Fruit fly (Drosophila melanogaster): ENCODE measurements around the gene Sirup.
"Not testable (repeated sequence)": the region's sequence is repeated elsewhere in the genome, so short reads cannot be mapped to it uniquely, and the experiment has no call there.

Sirup gene

DNA sequence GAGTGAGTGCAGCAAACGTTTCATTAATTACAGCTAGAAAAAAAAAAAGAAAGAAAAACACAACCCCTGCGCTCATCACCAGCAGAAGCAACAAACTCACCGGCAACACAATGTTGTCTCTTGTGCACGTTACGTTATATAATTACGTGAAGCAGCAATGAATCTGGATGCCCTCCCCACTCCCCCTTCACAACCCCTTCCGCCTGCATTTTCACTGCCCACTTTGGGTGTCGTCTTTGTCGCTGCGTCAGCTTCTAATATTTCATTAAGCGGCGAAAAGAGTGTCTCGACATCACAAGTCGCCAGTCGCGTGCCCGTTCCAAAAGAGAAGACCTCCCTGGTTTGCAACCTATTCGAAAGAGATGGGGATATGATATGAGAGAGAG, 32.2 kb upstream of the Sirup start:
- no peak for TF ChIP-seq CG17801 (GFP tag; optimal IDR thresholded peaks at IDR 0.05; ENCODE audit: partially characterized antibody)

- no peak for TF ChIP-seq CG17801 (GFP tag; optimal IDR thresholded peaks at IDR 0.05; ENCODE audit: partially characterized antibody)
These were observed 31.7 kb upstream of the Sirup start for dm6 chr2L:7966866-7967549.

DNA sequence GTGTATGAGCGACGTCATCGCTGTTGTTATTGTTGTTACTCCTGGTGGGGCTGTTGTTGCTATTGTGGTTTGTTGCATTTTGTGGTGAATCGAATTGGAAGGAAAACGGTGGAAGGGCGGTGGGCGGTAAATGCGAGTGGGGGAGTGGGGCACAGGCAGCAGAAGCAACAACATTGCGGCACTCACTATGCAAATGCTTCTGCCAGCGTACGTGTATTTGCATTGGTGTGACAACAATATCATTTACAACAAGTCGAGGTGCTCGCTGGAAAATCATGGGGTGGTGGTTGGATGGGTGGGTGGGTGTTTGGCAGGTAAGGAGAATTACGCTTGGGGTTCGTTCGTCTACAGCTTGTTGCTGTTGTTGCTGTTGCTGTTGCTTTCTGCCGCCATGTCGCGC, 31.0 kb upstream of the Sirup start:
- TF ChIP-seq CG17801 (GFP tag; optimal IDR thresholded peaks at IDR 0.05; ENCODE audit: partially characterized antibody): no peak

dm6 chr2L:7968054-7968453, 30.6 kb upstream of the Sirup start:
- TF ChIP-seq CG17801 (GFP tag; optimal IDR thresholded peaks at IDR 0.05; ENCODE audit: partially characterized antibody): no peak

dm6 chr2L:7969329-7969728, 29.3 kb upstream of the Sirup start:
- TF ChIP-seq CG17801 (GFP tag; optimal IDR thresholded peaks at IDR 0.05; ENCODE audit: partially characterized antibody): no peak

- no peak for TF ChIP-seq CG17801 (GFP tag; optimal IDR thresholded peaks at IDR 0.05; ENCODE audit: partially characterized antibody)
These were observed 28.7 kb upstream of the Sirup start for dm6 chr2L:7970001-7970400.

- TF ChIP-seq CG17801 (GFP tag; optimal IDR thresholded peaks at IDR 0.05; ENCODE audit: partially characterized antibody): no peak
These were observed 27.2 kb upstream of the Sirup start for dm6 chr2L:7971423-7971822.

- no peak for TF ChIP-seq CG17801 (GFP tag; optimal IDR thresholded peaks at IDR 0.05; ENCODE audit: partially characterized antibody)
These were observed 25.0 kb upstream of the Sirup start for dm6 chr2L:7973470-7974207.

DNA sequence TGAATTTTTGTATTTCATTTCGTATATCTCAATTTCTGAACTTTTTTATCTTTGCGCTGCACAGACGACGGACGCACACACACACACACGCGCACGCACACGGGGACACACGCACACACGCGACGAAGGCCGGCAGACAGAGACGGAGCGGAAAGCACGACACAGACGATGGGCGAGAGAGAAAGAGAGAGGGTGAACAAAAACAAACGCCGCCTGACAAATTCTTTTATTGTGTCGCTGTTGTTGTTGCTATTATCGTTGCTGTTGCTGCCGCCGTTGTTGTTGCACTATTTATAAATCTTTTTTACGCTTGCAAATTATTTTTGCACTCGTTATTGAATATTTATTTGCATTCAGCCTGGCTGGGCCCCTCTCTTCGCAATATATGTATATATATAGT, 21.9 kb upstream of the Sirup start:
- no peak for TF ChIP-seq CG17801 (GFP tag; optimal IDR thresholded peaks at IDR 0.05; ENCODE audit: partially characterized antibody)

DNA sequence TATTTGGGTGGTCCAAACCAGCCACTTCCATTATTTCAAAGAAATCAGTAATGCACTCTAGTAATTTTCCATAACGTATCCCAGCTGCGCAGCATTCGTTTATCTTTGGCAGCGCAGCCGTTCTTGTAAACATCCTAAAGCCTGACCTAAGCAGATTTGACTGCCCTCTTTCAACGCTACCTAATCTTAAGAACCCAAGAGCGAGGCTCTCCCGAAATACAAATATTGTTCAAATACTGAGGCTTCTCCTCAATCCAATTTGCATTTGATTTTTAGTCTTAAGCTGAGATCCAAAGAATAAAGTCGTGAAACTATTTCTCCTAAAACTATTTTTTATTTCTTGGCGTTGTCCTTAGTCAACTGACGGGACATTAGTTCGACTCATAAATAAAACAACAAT, 15.0 kb upstream of the Sirup start, which contains the start of gene CG7231:
TSS of gene CG7231 (plus strand) at position 301 of the 400 bp plus-strand sequence.
- not testable (repeated sequence) for TF ChIP-seq CG17801 (GFP tag; optimal IDR thresholded peaks at IDR 0.05; ENCODE audit: partially characterized antibody)

DNA sequence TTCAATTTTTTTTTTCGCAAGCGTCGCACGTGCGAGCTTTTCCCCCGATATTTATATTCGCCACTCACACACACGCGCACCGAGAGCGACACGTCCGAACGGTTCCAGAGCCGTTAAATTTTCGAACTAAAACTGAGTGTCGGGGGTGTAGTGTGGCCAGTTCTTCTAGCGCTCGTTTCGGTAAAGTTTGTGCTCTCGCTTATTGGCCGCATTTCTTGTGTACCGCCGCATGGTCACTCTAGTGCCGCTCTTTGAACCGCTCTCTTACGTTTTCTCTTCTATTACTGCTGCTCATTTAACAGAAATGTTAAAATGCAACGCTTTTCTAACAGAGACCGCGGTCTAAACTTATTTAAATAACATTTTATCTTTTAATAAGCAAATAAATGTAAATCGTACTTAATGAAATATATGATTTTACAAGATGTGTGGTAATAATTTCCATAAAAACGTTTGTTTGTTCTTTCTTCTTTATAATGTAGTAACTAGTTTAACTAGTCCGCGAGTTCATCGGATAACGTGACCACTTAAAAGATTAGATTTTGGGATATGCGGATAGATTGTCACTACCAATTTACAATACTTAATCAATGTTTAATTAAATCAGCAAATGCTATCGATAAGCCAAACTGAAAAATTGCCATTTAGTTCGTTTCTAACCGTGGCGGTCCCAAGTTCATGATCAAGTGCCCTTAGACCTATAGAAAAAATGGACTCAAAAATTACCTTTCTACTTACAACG, 14.4 kb upstream of the Sirup start, which contains the start of gene Snoo:
TSS of gene Snoo (minus strand) at position 138 of the 742 bp plus-strand sequence.
- peak; percentile 30 for TF ChIP-seq CG17801 (GFP tag; optimal IDR thresholded peaks at IDR 0.05; ENCODE audit: partially characterized antibody)

DNA sequence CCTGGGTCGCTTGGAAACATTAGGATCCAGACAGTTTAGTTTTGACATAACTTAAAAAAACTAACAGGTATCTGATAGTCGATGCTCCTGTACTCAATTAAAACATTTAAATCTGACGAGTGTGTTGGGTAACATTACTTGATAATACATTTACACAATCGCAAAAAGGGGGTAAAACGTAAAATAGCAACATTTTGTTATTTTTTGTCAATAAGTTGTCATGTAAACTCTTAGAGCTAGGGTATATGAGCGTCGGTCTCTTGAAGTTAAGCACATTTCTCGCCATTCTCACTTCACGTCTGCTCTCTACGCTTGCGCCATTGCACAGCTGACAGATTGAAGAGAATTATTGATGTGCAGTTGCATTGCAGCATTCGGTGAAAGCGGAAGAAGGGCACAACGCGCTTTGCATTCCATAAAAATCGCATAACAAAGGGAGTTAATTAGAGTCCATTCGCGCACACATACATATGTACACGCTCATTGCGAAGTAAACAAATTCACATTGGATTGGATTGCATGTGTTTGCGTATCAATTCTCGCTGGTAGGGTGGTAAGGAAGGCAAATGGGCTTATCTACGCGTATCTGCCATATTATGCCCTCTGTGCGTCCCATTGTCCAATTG, 13.7 kb upstream of the Sirup start:
- TF ChIP-seq CG17801 (GFP tag; optimal IDR thresholded peaks at IDR 0.05; ENCODE audit: partially characterized antibody): peak; percentile 36

DNA sequence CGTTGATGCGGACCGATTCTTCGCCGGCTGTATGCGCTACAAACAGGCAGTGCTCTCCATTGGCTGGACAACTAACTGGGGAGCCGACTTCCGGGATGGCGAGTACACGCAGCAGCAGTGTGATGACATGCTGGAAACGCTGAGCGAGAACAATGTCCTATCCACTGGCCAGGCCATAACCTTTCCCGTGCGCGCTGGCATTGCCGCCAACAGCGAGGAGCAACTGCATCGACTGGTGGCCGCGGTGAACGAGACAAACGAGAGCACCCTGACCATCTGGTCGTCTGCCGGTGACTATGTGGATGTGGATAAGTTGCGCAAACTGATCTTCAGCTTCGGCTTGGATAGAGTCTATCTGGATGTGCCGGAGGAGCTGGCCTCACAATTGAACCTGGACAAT, 12.5 kb upstream of the Sirup start:
- no peak for TF ChIP-seq CG17801 (GFP tag; optimal IDR thresholded peaks at IDR 0.05; ENCODE audit: partially characterized antibody)

DNA sequence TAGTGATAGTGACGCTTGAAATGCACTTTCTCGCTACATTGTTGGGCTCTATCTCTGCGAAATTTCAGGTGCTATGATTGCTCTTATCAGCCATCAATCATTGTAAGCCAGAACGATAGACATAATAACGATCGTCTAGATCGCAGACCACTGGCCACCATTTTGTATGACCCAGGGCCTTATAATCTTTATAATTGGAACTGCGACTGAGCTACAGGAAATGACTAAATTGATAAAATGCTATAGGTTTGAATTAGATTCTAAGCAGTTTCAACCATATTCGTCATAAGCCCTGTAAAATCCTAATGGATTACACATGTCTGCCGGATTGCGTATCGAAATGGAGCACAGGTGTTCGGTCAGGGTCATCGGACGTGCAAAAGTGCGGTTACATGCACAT, 8.8 kb upstream of the Sirup start:
- TF ChIP-seq CG17801 (GFP tag; optimal IDR thresholded peaks at IDR 0.05; ENCODE audit: partially characterized antibody): no peak

DNA sequence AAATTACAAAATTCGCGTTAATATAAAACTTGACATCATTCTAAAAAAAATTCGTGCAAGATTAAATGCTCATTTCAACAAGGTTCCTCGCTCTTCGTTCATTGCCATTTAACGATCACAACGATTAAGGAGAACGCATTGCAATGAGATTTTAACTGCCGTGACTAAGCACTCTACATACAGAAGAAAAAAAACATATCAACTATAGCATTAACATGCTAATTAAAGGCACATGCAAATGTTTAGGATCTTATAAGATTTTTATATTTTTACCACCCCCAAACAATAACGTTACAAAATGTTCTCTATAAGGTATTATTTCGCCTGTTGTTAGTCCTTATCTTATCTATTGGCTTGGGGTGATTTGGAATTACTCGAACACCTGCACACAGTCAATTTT, 7.9 kb upstream of the Sirup start:
- TF ChIP-seq CG17801 (GFP tag; optimal IDR thresholded peaks at IDR 0.05; ENCODE audit: partially characterized antibody): no peak
